Worm (Caenorhabditis elegans): ENCODE data around the gene srt-17.
A peak's percentile ranks its signal among the peaks of the same experiment; 100 is the strongest.

srt-17 gene

ce11 chrV:646888-647287, 22.1 kb upstream of the srt-17 start, which contains the start of gene ugt-42:
TSS of gene ugt-42 (plus strand) at chrV:647188.
- TF ChIP-seq B0336.3 (GFP tag; IDR thresholded peaks at IDR 0.05) = no peak
- TF ChIP-seq zfh-2 (GFP tag; conservative IDR thresholded peaks at IDR 0.05) = no peak
- no peak for TF ChIP-seq lsl-1 (GFP tag; optimal IDR thresholded peaks at IDR 0.05)
- no peak for TF ChIP-seq rcor-1 (GFP tag; IDR thresholded peaks at IDR 0.05)
- TF ChIP-seq ztf-18 (tag; optimal IDR thresholded peaks at IDR 0.05) = no peak
- no peak for TF ChIP-seq sptf-2 (GFP tag; optimal IDR thresholded peaks at IDR 0.05)
- TF ChIP-seq attf-6 (GFP tag; IDR thresholded peaks at IDR 0.05) = no peak
- TF ChIP-seq cebp-2 (GFP tag; IDR thresholded peaks at IDR 0.05) = no peak
- TF ChIP-seq sea-2 (GFP tag; IDR thresholded peaks at IDR 0.05) = no peak

DNA sequence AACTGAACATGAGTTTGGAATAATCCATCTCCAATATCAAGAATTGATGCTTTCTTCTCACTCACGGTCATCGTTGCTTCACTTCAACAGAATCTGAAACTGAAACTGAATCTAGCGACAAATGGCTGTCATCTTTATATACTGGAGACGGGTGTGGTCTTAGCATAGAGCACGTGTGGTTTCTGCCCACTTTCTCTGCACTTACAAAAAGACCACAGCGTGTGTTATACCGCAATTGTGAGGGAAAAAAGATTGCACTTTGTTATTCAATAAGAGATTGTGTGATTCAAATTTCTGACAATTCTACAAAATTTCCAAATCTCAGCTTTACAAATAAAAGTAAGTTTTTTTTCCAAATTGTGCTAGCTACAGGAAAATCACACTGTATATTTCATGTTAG, 21.3 kb upstream of the srt-17 start, which contains the start of gene F48G7.12:
F48G7.12 (minus strand) TSS at position 101 of the 400 bp plus-strand sequence.
- TF ChIP-seq somi-1 (GFP tag; optimal IDR thresholded peaks at IDR 0.05) (no peak), sdz-38 (tag; optimal IDR thresholded peaks at IDR 0.05) (no peak), bed-1 (GFP tag; IDR thresholded peaks at IDR 0.05) (no peak), sea-2 (GFP tag; IDR thresholded peaks at IDR 0.05) (no peak), F23B12.7 (tag; optimal IDR thresholded peaks at IDR 0.05; ENCODE audit: insufficient read depth) (no peak), madf-3 (GFP tag; IDR thresholded peaks at IDR 0.05) (no peak), dpl-1 (GFP tag; optimal IDR thresholded peaks at IDR 0.05) (no peak), snpc-1.3 (tag; optimal IDR thresholded peaks at IDR 0.05; ENCODE audit: insufficient read depth) (no peak), tlf-1 (GFP tag; optimal IDR thresholded peaks at IDR 0.05) (no peak), die-1 (tag; optimal IDR thresholded peaks at IDR 0.05) (no peak), Y79H2A.3 (GFP tag; conservative IDR thresholded peaks at IDR 0.05) (no peak), cebp-2 (GFP tag; IDR thresholded peaks at IDR 0.05) (no peak), aptf-3 (GFP tag; IDR thresholded peaks at IDR 0.05) (no peak), let-526 (GFP tag; IDR thresholded peaks at IDR 0.05) (no peak), hlh-12 (tag; optimal IDR thresholded peaks at IDR 0.05) (no peak)

DNA sequence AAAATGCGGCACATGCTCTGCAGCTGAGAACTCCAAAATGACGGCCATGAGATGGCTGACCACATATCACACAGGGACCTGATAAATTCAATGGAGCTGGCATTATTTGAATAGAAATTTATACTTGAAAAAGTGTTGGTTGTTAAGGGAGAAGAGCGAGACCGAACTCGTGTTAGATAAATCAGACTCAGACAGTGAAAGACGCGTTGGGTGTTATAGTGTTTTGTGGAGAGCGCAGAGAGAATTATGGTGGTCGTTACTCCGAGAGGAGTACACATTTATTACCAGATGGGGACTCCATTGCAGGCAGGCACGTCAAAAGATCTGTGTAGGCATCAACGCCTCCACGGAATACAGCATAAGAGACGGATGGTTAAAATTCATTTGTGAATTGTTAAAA, 17.9 kb upstream of the srt-17 start, which contains the start of gene nhr-190:
nhr-190 (minus strand) TSS at position 175 of the 400 bp plus-strand sequence.
- TF ChIP-seq athp-1 (tag; optimal IDR thresholded peaks at IDR 0.05) = no peak
- TF ChIP-seq nfya-1 (tag; optimal IDR thresholded peaks at IDR 0.05; ENCODE audit: borderline replicate concordance, insufficient read depth) = no peak
- TF ChIP-seq hmg-1.2 (GFP tag; IDR thresholded peaks at IDR 0.05) = peak; percentile 66; the same call in 1 of the 2 replicates
- TF ChIP-seq attf-5 (GFP tag; optimal IDR thresholded peaks at IDR 0.05) = peak; percentile 16

DNA sequence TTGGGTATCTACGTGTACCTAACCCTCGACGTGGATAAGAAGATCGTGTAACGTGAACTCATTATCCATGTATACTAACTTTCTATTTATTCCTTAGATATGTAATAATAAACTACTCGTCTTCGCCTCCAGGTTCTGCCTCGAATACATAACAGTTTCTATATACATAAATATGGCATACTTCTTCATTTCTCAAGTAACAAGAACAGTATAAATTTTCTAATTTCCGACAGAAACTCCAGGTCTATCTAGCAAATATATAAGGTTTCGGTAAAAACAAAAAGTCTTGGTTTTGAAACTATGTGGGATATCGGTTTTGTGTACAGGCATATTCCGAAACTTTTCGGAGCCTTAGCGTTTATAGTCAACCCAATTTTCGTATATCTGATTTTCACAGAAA, 13.5 kb upstream of the srt-17 start, which contains the start of gene srj-37:
srj-37 (plus strand) TSS at position 301 of the 400 bp plus-strand sequence.
- TF ChIP-seq Y53F4B.3 (GFP tag; IDR thresholded peaks at IDR 0.05) = no peak
- TF ChIP-seq nfyb-1 (GFP tag; IDR thresholded peaks at IDR 0.05) = no peak
- TF ChIP-seq efl-1 (GFP tag; optimal IDR thresholded peaks at IDR 0.05) = no peak
- no peak for TF ChIP-seq mes-4 (tag; optimal IDR thresholded peaks at IDR 0.05)
- no peak for TF ChIP-seq mel-28 (tag; optimal IDR thresholded peaks at IDR 0.05; ENCODE audit: borderline replicate concordance)
- TF ChIP-seq cebp-1 (GFP tag; IDR thresholded peaks at IDR 0.05) = no peak
- TF ChIP-seq cebp-1 (tag; optimal IDR thresholded peaks at IDR 0.05) = no peak
- no peak for TF ChIP-seq F49E8.2 (tag; optimal IDR thresholded peaks at IDR 0.05; ENCODE audit: insufficient read depth)
- no peak for TF ChIP-seq sea-2 (GFP tag; IDR thresholded peaks at IDR 0.05)
- no peak for TF ChIP-seq tlf-1 (GFP tag; optimal IDR thresholded peaks at IDR 0.05)
- no peak for TF ChIP-seq let-607 (tag; optimal IDR thresholded peaks at IDR 0.05)
- TF ChIP-seq snpc-1.1 (tag; optimal IDR thresholded peaks at IDR 0.05; ENCODE audit: insufficient read depth) = no peak
- no peak for TF ChIP-seq rpc-1 (optimal IDR thresholded peaks at IDR 0.05)
- no peak for TF ChIP-seq rpc-1 (tag; optimal IDR thresholded peaks at IDR 0.05)
- TF ChIP-seq attf-5 (GFP tag; optimal IDR thresholded peaks at IDR 0.05) = no peak
- no peak for TF ChIP-seq sdz-38 (tag; optimal IDR thresholded peaks at IDR 0.05)
- TF ChIP-seq T07F8.4 (tag; optimal IDR thresholded peaks at IDR 0.05) = no peak
- TF ChIP-seq ztf-6 (GFP tag; IDR thresholded peaks at IDR 0.05) = no peak
- TF ChIP-seq nhr-27 (tag; optimal IDR thresholded peaks at IDR 0.05) = no peak
